Fruit fly (Drosophila melanogaster) whole organism, wandering third instar larva: ENCODE results near the gene Nadsyn.

ENCODE experiments used
- Abd-B ChIP-seq: fragments of >200 bp; optimal IDR thresholded peaks from 2 replicates; lab custom pipeline; 2017; ENCODE audit warnings: missing biosample characterization, missing genetic modification characterization
- CG32264 ChIP-seq: fragments of 200-800 bp; sonication (Bioruptor generic); optimal IDR thresholded peaks from 2 replicates; lab custom pipeline; 2016; ENCODE audit warnings: missing biosample characterization, missing genetic modification characterization
- CG9705 ChIP-seq: fragments of 200-800 bp; sonication (Bioruptor generic); optimal IDR thresholded peaks from 2 replicates; lab custom pipeline; 2018; ENCODE audit warnings: missing biosample characterization, mild to moderate bottlenecking, missing genetic modification characterization
- CrebA ChIP-seq: fragments of 200-800 bp; sonication (Bioruptor generic); optimal IDR thresholded peaks from 2 replicates; lab custom pipeline; 2016; ENCODE audit warnings: missing biosample characterization, mild to moderate bottlenecking, missing genetic modification characterization, borderline replicate concordance
- Dfd ChIP-seq: fragments of >200 bp; optimal IDR thresholded peaks from 2 replicates; lab custom pipeline; 2017; ENCODE audit warnings: missing biosample characterization, missing genetic modification characterization
- Dif ChIP-seq: fragments of 200-275, 200-300 bp; sonication (Bioruptor generic); optimal IDR thresholded peaks from 2 replicates; lab custom pipeline; 2018; ENCODE audit warnings: missing biosample characterization, missing genetic modification characterization; ENCODE audit not compliant: partially characterized antibody
- GATAd ChIP-seq: sonication (Bioruptor generic); optimal IDR thresholded peaks from 2 replicates; lab custom pipeline; 2016; ENCODE audit warnings: missing biosample characterization, missing genetic modification characterization
- HLH106 ChIP-seq: fragments of 200-800 bp; optimal IDR thresholded peaks from 3 replicates; lab custom pipeline; 2019; ENCODE audit warnings: missing biosample characterization, mild to moderate bottlenecking, missing genetic modification characterization, moderate library complexity
- Hnf4 ChIP-seq: fragments of 200-800 bp; sonication (Bioruptor generic); optimal IDR thresholded peaks from 2 replicates; lab custom pipeline; 2016; ENCODE audit warnings: missing biosample characterization, mild to moderate bottlenecking, missing genetic modification characterization
- Hr78 ChIP-seq: fragments of >200 bp; optimal IDR thresholded peaks from 2 replicates; lab custom pipeline; 2017; ENCODE audit warnings: missing biosample characterization, missing genetic modification characterization
- Hr83 ChIP-seq: fragments of 200-300 bp; sonication (Bioruptor generic); optimal IDR thresholded peaks from 2 replicates; lab custom pipeline; 2016; ENCODE audit warnings: missing biosample characterization, mild to moderate bottlenecking, missing genetic modification characterization, moderate library complexity; ENCODE audit not compliant: poor library complexity, severe bottlenecking
- Jra ChIP-seq: sonication (Bioruptor generic); optimal IDR thresholded peaks from 2 replicates; lab custom pipeline; 2016; ENCODE audit warnings: missing biosample characterization, missing genetic modification characterization
- Mio ChIP-seq: sonication (Bioruptor generic); optimal IDR thresholded peaks from 2 replicates; lab custom pipeline; 2016; ENCODE audit warnings: missing biosample characterization, missing genetic modification characterization
- Myc ChIP-seq: fragments of >200 bp; optimal IDR thresholded peaks from 2 replicates; lab custom pipeline; 2017
- N ChIP-seq: fragments of >200 bp; optimal IDR thresholded peaks from 2 replicates; lab custom pipeline; 2018; ENCODE audit warnings: missing biosample characterization, missing external identifiers, missing genetic modification characterization
- OdsH ChIP-seq: fragments of 200-800 bp; sonication (Bioruptor generic); optimal IDR thresholded peaks from 2 replicates; lab custom pipeline; 2016; ENCODE audit warnings: missing biosample characterization, mild to moderate bottlenecking, missing genetic modification characterization
- Rel ChIP-seq, 2 experiments: fragments of 200-800 bp; sonication (Bioruptor generic) in 1 of 2; optimal IDR thresholded peaks; 2 replicates in 1 of 2; 3 replicates in 1 of 2; lab custom pipeline; 2016 to 2019; ENCODE audit warnings: mild to moderate bottlenecking in 2 of 2, missing biosample characterization in 2 of 2, missing genetic modification characterization in 2 of 2, moderate library complexity in 1 of 2
- Sp1 ChIP-seq: fragments of 200-800 bp; sonication (Bioruptor generic); optimal IDR thresholded peaks from 3 replicates; lab custom pipeline; 2019; ENCODE audit warnings: missing biosample characterization, mild to moderate bottlenecking, missing genetic modification characterization, moderate library complexity
- Vsx2 ChIP-seq: fragments of 200-300, 225-300 bp; sonication (Bioruptor generic); optimal IDR thresholded peaks from 2 replicates; lab custom pipeline; 2018; ENCODE audit warnings: missing biosample characterization, missing genetic modification characterization; ENCODE audit not compliant: partially characterized antibody
- br ChIP-seq: fragments of 200-800 bp; sonication (Bioruptor generic); optimal IDR thresholded peaks from 2 replicates; lab custom pipeline; 2016; ENCODE audit warnings: missing biosample characterization, missing genetic modification characterization
- brk ChIP-seq: fragments of 200-800 bp; sonication (Bioruptor generic); optimal IDR thresholded peaks from 2 replicates; lab custom pipeline; 2016; ENCODE audit warnings: missing biosample characterization, mild to moderate bottlenecking, missing genetic modification characterization
- dl ChIP-seq, 2 experiments: fragments of 175-275, 200-275 bp in 1 of 2; fragments of 200-275 bp in 1 of 2; sonication (Bioruptor generic); optimal IDR thresholded peaks; lab custom pipeline; 2018; ENCODE audit warnings: mild to moderate bottlenecking in 2 of 2, missing biosample characterization in 2 of 2, missing genetic modification characterization in 2 of 2, moderate library complexity in 2 of 2; ENCODE audit not compliant: partially characterized antibody in 2 of 2, insufficient read depth in 1 of 2
- dmrt93B ChIP-seq: fragments of 200-800 bp; sonication (Bioruptor generic); optimal IDR thresholded peaks from 2 replicates; lab custom pipeline; 2018; ENCODE audit warnings: missing biosample characterization, mild to moderate bottlenecking, missing genetic modification characterization
- dsf ChIP-seq: sonication (Bioruptor generic); optimal IDR thresholded peaks from 2 replicates; lab custom pipeline; 2016; ENCODE audit warnings: missing biosample characterization, missing genetic modification characterization, borderline replicate concordance
- ey ChIP-seq: fragments of 200-800 bp; sonication (Bioruptor generic); optimal IDR thresholded peaks from 2 replicates; lab custom pipeline; 2016; ENCODE audit warnings: missing biosample characterization, missing genetic modification characterization
- foxo ChIP-seq, 2 experiments: fragments of 200-800 bp; sonication (Bioruptor generic); optimal IDR thresholded peaks; 2 replicates in 1 of 2; 3 replicates in 1 of 2; lab custom pipeline; 2016 to 2017; ENCODE audit warnings: missing biosample characterization in 2 of 2, missing genetic modification characterization in 2 of 2
- fru ChIP-seq: fragments of 200-800 bp; sonication (Bioruptor generic); optimal IDR thresholded peaks from 3 replicates; lab custom pipeline; 2016; ENCODE audit warnings: missing biosample characterization, mild to moderate bottlenecking, missing genetic modification characterization
- h ChIP-seq: fragments of 200-800 bp; sonication (Bioruptor generic); optimal IDR thresholded peaks from 3 replicates; lab custom pipeline; 2016; ENCODE audit warnings: missing biosample characterization, mild to moderate bottlenecking, missing genetic modification characterization
- jim ChIP-seq: fragments of 175-275, 200-325 bp; sonication (Bioruptor generic); optimal IDR thresholded peaks from 2 replicates; lab custom pipeline; 2016; ENCODE audit warnings: missing biosample characterization, mild to moderate bottlenecking, missing genetic modification characterization
- lola ChIP-seq: fragments of >200 bp; optimal IDR thresholded peaks from 2 replicates; lab custom pipeline; 2017; ENCODE audit warnings: missing biosample characterization, missing genetic modification characterization
- pan ChIP-seq: fragments of >200 bp; optimal IDR thresholded peaks from 2 replicates; lab custom pipeline; 2017
- psq ChIP-seq: fragments of 200-800 bp; sonication (Bioruptor generic); optimal IDR thresholded peaks from 3 replicates; lab custom pipeline; 2017; ENCODE audit warnings: missing biosample characterization, mild to moderate bottlenecking, missing genetic modification characterization, moderate library complexity
- rgr ChIP-seq: fragments of 200-800 bp; sonication (Bioruptor generic); optimal IDR thresholded peaks from 3 replicates; lab custom pipeline; 2016; ENCODE audit warnings: missing biosample characterization, mild to moderate bottlenecking, missing genetic modification characterization
- sage ChIP-seq: fragments of 200-800 bp; sonication (Bioruptor generic); optimal IDR thresholded peaks from 2 replicates; lab custom pipeline; 2016; ENCODE audit warnings: missing biosample characterization, mild to moderate bottlenecking, missing genetic modification characterization
- sv ChIP-seq: fragments of 200-800 bp; sonication (Bioruptor generic); optimal IDR thresholded peaks from 3 replicates; lab custom pipeline; 2016; ENCODE audit warnings: missing biosample characterization, missing genetic modification characterization
- tai ChIP-seq: sonication (Bioruptor generic); optimal IDR thresholded peaks from 2 replicates; lab custom pipeline; 2016; ENCODE audit warnings: missing biosample characterization, missing genetic modification characterization
- usp ChIP-seq: fragments of >200 bp; optimal IDR thresholded peaks from 2 replicates; lab custom pipeline; 2017; ENCODE audit warnings: missing biosample characterization, missing genetic modification characterization
- woc ChIP-seq: sonication (Bioruptor generic); optimal IDR thresholded peaks from 2 replicates; lab custom pipeline; 2016; ENCODE audit warnings: missing biosample characterization, mild to moderate bottlenecking, missing genetic modification characterization

The Nadsyn gene

dm6 chrX:13644696-13645393, 73.2 kb downstream of the Nadsyn start:
- TF ChIP-seq Rel (GFP tag; optimal IDR thresholded peaks at IDR 0.05; lab: Kevin White, UChicago) = no peak
- no peak for TF ChIP-seq Rel (tag; optimal IDR thresholded peaks at IDR 0.05; lab: Kevin White, UChicago)
- TF ChIP-seq CrebA (GFP tag; lab: Kevin White, UChicago) = peak; percentile 19
- TF ChIP-seq psq (GFP tag; lab: Kevin White, UChicago) = peak; percentile 40
- TF ChIP-seq Hnf4 = peak; percentile 58

- TF ChIP-seq brk (peak; percentile 16), foxo (GFP tag; optimal IDR thresholded peaks at IDR 0.05; lab: Kevin White, UChicago) (peak in 1 of 2 experiments; percentile 76), Rel (GFP tag; optimal IDR thresholded peaks at IDR 0.05; lab: Kevin White, UChicago) (no peak), Rel (tag; optimal IDR thresholded peaks at IDR 0.05; lab: Kevin White, UChicago) (no peak), Mio (no peak), dmrt93B (GFP tag; lab: Kevin White, UChicago) (peak; percentile 19), rgr (GFP tag; lab: Kevin White, UChicago) (peak; percentile 62), dsf (GFP tag; lab: Kevin White, UChicago) (no peak), CrebA (GFP tag; lab: Kevin White, UChicago) (no peak), HLH106 (tag; lab: Kevin White, UChicago) (peak; percentile 27), GATAd (GFP tag; lab: Kevin White, UChicago) (no peak), fru (GFP tag; lab: Kevin White, UChicago) (peak; percentile 66), dl (GFP tag; optimal IDR thresholded peaks at IDR 0.05; lab: Kevin White, UChicago; ENCODE audit: insufficient read depth in 1 of 2, partially characterized antibody in 2 of 2) (no peak), h (GFP tag; lab: Kevin White, UChicago) (peak; percentile 70), br (GFP tag; lab: Kevin White, UChicago) (peak; percentile 38), Hnf4 (peak; percentile 23), psq (GFP tag; lab: Kevin White, UChicago) (peak; percentile 16), Sp1 (GFP tag; lab: Kevin White, UChicago) (peak; percentile 25), woc (GFP tag; lab: Kevin White, UChicago) (peak; percentile 17), ey (peak; percentile 55), OdsH (GFP tag; lab: Kevin White, UChicago) (peak; percentile 60)
Measured at dm6 chrX:13643961-13644360, 74.1 kb downstream of the Nadsyn start.

DNA sequence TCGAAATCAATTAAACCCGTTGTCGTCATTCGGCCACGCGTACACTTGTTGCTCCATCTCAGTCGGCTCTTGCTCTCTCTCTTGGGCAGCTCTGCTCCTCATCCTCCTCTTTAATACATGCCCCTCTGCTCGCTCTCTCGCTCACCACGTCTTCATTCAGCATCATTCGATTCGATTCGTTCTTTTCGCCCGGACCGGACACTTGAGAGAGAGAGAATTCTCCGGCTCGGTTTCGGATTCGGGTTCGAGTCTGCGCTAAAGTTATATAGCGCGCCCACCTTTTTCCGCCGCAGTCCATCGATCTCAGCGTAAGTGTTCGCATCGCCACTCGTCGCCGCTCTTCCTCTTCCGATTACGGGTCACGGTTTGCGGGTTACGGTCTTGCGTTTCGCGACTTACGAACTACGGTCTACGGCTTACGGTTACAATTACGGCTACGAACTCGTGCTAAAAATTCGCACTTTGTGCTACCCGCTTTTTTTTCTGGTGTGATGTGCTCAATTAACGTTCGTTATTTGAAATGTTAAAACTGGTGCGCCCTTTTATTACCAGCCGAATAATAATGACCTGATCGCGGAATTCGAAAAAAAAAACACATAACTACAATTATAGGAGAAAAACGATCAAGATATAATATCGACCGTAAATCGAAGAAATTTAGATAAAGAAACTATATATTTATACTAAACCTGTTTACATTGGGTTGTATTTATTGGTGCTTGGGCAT, 76.0 kb downstream of the Nadsyn start:
- TF ChIP-seq usp (GFP tag; lab: Kevin White, UChicago) (no peak), HLH106 (tag; lab: Kevin White, UChicago) (no peak), rgr (GFP tag; lab: Kevin White, UChicago) (peak; percentile 17), fru (GFP tag; lab: Kevin White, UChicago) (no peak), Hr83 (GFP tag; lab: Kevin White, UChicago) (peak; percentile 56), Myc (lab: Kevin White, UChicago) (no peak), woc (GFP tag; lab: Kevin White, UChicago) (no peak), Mio (no peak), Dif (GFP tag; lab: Kevin White, UChicago) (peak; percentile 95), jim (GFP tag; lab: Kevin White, UChicago) (no peak), psq (GFP tag; lab: Kevin White, UChicago) (no peak), dmrt93B (GFP tag; lab: Kevin White, UChicago) (no peak), lola (GFP tag; lab: Kevin White, UChicago) (no peak), br (GFP tag; lab: Kevin White, UChicago) (no peak), foxo (GFP tag; optimal IDR thresholded peaks at IDR 0.05; lab: Kevin White, UChicago) (no peak), Abd-B (GFP tag; lab: Kevin White, UChicago) (no peak), tai (GFP tag; lab: Kevin White, UChicago) (no peak), Vsx2 (GFP tag; lab: Kevin White, UChicago) (peak; percentile 85), CG9705 (GFP tag; lab: Kevin White, UChicago) (no peak), sage (no peak), h (GFP tag; lab: Kevin White, UChicago) (peak; percentile 85), Sp1 (GFP tag; lab: Kevin White, UChicago) (no peak), Dfd (GFP tag; lab: Kevin White, UChicago) (no peak), dsf (GFP tag; lab: Kevin White, UChicago) (no peak), Hnf4 (no peak), ey (no peak), dl (GFP tag; optimal IDR thresholded peaks at IDR 0.05; lab: Kevin White, UChicago; ENCODE audit: insufficient read depth in 1 of 2, partially characterized antibody in 2 of 2) (peak; percentile 86 to 89), CrebA (GFP tag; lab: Kevin White, UChicago) (peak; percentile 95), Jra (GFP tag; lab: Kevin White, UChicago) (no peak), sv (no peak), brk (no peak), Hr78 (GFP tag; lab: Kevin White, UChicago) (no peak), Rel (GFP tag; optimal IDR thresholded peaks at IDR 0.05; lab: Kevin White, UChicago) (no peak), Rel (tag; optimal IDR thresholded peaks at IDR 0.05; lab: Kevin White, UChicago) (peak; percentile 62), GATAd (GFP tag; lab: Kevin White, UChicago) (no peak), N (GFP tag; lab: Kevin White, UChicago) (no peak), CG32264 (GFP tag; lab: Kevin White, UChicago) (no peak), OdsH (GFP tag; lab: Kevin White, UChicago) (no peak), pan (lab: Kevin White, UChicago) (no peak)
- TF ChIP-seq, all 38 proteins: peak for 8
